Fruit fly (Drosophila melanogaster) S2 (cell line): Measurements from ENCODE around the gene CG15312.

Source experiments
- CG8478 ChIP-seq: fragments of >200 bp; optimal IDR thresholded peaks from 2 replicates; lab custom pipeline; 2018
- CTCF ChIP-seq, 2 experiments: fragments of >200 bp; optimal IDR thresholded peaks; 2 replicates each; lab custom pipeline; 2018

CG15312 gene

DNA sequence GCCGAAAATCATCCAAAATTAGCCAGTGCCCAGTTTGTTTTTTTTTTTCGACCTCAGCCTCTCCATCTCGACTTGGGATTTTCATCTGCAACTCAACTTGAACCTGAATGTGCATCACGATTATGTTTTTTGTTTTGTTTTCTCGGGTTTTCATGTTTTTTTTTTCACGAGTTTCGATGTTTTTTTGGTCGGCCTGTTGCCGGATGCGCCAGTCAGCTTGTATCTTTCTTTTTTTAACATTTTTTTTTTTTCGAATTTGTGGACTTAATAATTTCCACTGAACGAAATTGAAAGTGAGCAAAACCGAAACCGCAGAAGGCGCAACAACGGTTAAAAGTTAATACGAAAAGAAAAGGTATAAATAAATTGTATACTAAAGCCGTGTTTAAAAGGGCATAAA lies 48.9 kb downstream of the CG15312 start:
- TF ChIP-seq CTCF (optimal IDR thresholded peaks at IDR 0.05; lab: Kevin White, UChicago) (no peak), CG8478 (no peak)

DNA sequence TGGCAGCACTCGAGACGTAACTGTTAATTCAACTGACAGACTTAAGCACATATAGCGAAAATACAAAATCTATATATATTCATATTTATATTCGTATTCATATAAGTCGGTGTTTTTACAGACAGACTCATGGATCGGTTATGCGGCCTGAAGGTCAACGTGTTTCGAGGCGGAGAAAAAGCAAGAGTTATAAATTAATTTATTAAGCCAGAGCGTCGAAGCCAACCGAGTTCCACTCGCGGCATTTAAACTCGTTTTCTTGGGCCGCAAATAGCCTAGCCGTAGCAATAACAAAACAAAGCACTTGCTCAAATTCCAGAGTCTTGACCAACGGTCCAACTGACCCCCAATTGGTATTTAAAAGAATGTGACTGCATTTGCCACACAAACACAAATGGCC lies 49.8 kb downstream of the CG15312 start:
- TF ChIP-seq CTCF (optimal IDR thresholded peaks at IDR 0.05; lab: Kevin White, UChicago) (no peak), CG8478 (no peak)

DNA sequence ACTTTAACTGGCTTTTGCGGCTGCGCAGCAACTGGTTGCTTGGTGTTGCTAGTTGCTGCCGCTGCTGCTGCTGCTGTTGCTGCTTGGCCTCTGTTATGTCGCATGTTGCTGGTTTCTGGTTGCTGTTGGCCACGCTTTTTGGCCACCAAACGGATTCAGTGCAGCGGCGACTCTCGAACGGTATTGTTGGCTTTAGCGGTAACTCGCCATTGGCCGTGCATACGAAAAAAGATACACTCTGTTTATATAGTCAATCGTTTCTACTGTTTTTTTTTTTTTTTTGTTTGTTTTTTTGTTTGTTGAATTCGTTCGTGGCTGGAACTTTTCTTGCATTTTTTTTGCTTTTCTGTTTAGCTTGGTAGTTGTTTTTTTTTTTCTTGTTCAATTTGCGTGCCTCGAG lies 53.9 kb downstream of the CG15312 start, which contains the start of gene Cht6:
Cht6 (plus strand) TSS at position 122 of the 400 bp plus-strand sequence.
- TF ChIP-seq CG8478 (no peak), CTCF (optimal IDR thresholded peaks at IDR 0.05; lab: Kevin White, UChicago) (no peak)

dm6 chrX:10014738-10015703 lies 55.6 kb downstream of the CG15312 start:
- no peak for TF ChIP-seq CTCF (optimal IDR thresholded peaks at IDR 0.05; lab: Kevin White, UChicago)
- TF ChIP-seq CG8478 = no peak

DNA sequence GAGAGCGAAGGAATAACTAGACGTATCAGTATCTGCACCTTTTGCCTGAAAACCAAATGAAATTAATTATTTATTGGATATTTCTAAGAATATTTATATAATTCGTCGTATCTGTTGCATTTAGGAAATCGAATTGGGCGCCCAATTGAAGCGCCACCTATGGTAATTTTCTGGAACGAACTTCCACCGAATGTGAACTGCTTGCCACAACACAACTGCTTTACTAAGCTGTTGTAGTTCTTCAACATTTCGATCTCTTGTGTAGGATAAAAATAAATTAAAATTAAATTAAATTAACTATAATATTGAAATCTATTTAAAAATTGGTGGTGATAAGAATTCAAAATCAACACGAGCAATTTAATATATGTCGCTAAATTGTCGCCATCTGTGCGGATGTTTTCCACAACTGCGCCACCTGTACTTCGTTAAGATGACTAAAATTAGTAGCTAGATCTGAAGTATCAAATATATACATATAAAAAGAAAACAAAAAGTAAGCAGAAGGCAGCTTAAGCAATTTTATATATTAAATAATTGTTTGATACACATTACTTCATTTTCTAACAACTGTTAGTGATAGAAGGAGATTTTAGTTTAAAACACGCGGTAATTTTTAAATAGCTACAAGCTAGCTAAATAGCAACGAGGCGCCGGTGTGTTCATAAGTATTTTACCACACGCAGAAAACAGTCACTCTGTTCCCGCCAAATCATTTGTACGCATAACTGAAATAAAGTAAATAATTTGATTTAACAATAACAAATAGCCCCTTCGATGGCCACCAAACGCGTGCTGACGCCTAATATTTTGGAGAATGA lies 60.7 kb downstream of the CG15312 start, which contains the start of gene Dna2:
Dna2 (plus strand) TSS at position 688 of the 821 bp plus-strand sequence.
- no peak for TF ChIP-seq CG8478
- TF ChIP-seq CTCF (optimal IDR thresholded peaks at IDR 0.05; lab: Kevin White, UChicago) = peak; percentile 19 to 86

DNA sequence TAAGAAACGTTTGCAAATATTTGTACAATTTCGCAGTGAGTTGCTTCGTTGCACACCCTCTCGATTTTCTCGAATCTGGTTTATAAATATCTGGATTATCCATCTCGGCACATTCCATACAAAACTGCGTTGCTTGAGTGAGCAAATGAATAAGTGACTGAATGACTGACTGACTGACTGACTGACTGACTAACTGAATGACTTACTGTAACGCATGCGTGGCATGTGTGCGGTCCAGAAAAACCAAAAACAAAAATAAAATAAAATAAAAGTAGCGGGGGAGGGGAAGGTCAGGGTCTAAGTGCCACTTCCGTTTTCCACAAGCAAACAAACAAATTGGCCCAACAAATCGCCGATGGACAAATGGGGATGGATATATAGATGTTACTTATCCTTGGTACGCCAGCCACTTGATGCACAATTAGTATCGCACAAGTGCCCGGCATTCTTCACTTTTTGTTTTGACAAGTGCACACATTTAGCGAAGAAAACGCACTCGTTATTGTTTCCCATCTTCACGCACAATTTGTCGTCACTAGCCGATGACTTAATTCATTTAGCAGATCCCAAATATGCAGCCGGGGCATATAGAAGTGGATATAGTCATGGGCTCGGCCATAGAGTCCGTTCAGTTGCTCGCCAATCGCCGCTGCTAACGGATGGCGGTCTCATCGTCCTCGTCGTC lies 62.0 kb downstream of the CG15312 start, which contains the start of gene CG33557:
CG33557 (plus strand) TSS at position 635 of the 685 bp plus-strand sequence.
- TF ChIP-seq CG8478 = no peak
- TF ChIP-seq CTCF (optimal IDR thresholded peaks at IDR 0.05; lab: Kevin White, UChicago) = no peak
